Worm (Caenorhabditis elegans) whole organism, L1 larva: ENCODE data around the gene pigq-1.

Experiments used
- C04F5.9 ChIP-seq: sonication (generic microtip); optimal IDR thresholded peaks from 2 replicates; lab custom pipeline; 2016; ENCODE audit warnings: missing genetic modification characterization, missing compliant biosample characterization
- Y116A8C.19 ChIP-seq: sonication (generic microtip); optimal IDR thresholded peaks from 2 replicates; lab custom pipeline; 2016; ENCODE audit warnings: missing compliant biosample characterization, missing genetic modification characterization, borderline replicate concordance
- aha-1 ChIP-seq: fragments of 150-350 bp; optimal IDR thresholded peaks from 2 replicates; lab custom pipeline; 2014; ENCODE audit warnings: missing biosample characterization, missing genetic modification characterization
- ama-1 ChIP-seq: fragments of 150-350 bp; optimal IDR thresholded peaks from 2 replicates; lab custom pipeline; 2014
- blmp-1 ChIP-seq: fragments of 150-350 bp; optimal IDR thresholded peaks from 2 replicates; lab custom pipeline; 2014; ENCODE audit warnings: missing biosample characterization, missing genetic modification characterization
- ceh-82 ChIP-seq, 3 experiments: fragments of 150-350 bp in 1 of 3; sonication (generic microtip) in 2 of 3; optimal IDR thresholded peaks; 2 replicates each; lab custom pipeline; 2014 to 2017; ENCODE audit warnings: missing biosample characterization in 3 of 3, missing genetic modification characterization in 3 of 3
- ceh-88 ChIP-seq: fragments of 200-800 bp; sonication (Bioruptor generic); IDR thresholded peaks from 2 replicates; pipeline ENCODE4 v1.3.6; 2022; ENCODE audit warnings: missing genetic modification characterization, missing compliant biosample characterization
- efl-1 ChIP-seq, 4 experiments: fragments of 150-350 bp; optimal IDR thresholded peaks in 3 of 4; peaks in 1 of 4; 1 replicate in 1 of 4; 2 replicates in 3 of 4; lab custom pipeline; 2014; ENCODE audit warnings: missing biosample characterization in 2 of 4, missing genetic modification characterization in 2 of 4, missing genetic modification reagents in 2 of 4
- elt-2 ChIP-seq: sonication (generic microtip); optimal IDR thresholded peaks from 2 replicates; lab custom pipeline; 2016; ENCODE audit warnings: missing genetic modification characterization, mild to moderate bottlenecking, inconsistent platforms, missing compliant biosample characterization, missing genetic modification reagents
- fos-1 ChIP-seq: fragments of 150-350 bp; optimal IDR thresholded peaks from 2 replicates; lab custom pipeline; 2014; ENCODE audit warnings: missing biosample characterization, missing genetic modification characterization
- grh-1 ChIP-seq: fragments of 200-800 bp; sonication (Bioruptor generic); IDR thresholded peaks from 2 replicates; pipeline ENCODE4 v1.3.6; 2022; ENCODE audit warnings: missing genetic modification reagents, missing genetic modification characterization, missing compliant biosample characterization
- jun-1 ChIP-seq: fragments of 150-350 bp; optimal IDR thresholded peaks from 2 replicates; lab custom pipeline; 2014; ENCODE audit warnings: missing biosample characterization, missing genetic modification reagents, missing genetic modification characterization
- lin-13 ChIP-seq: fragments of 150-350 bp; optimal IDR thresholded peaks from 2 replicates; lab custom pipeline; 2014; ENCODE audit warnings: missing biosample characterization, missing genetic modification reagents, missing genetic modification characterization
- lin-15B ChIP-seq: fragments of 150-350 bp; sonication (generic microtip); optimal IDR thresholded peaks from 3 replicates; lab custom pipeline; 2014; ENCODE audit warnings: missing biosample characterization, missing genetic modification characterization
- lin-39 ChIP-seq: fragments of 150-350 bp; optimal IDR thresholded peaks from 2 replicates; lab custom pipeline; 2014; ENCODE audit warnings: missing biosample characterization, missing genetic modification reagents, missing genetic modification characterization
- mdl-1 ChIP-seq, 2 experiments: fragments of 150-350 bp; optimal IDR thresholded peaks; 2 replicates each; lab custom pipeline; 2014 to 2017; ENCODE audit warnings: missing biosample characterization in 2 of 2, missing genetic modification characterization in 2 of 2, inconsistent platforms in 1 of 2
- mef-2 ChIP-seq: fragments of 150-350 bp; optimal IDR thresholded peaks from 2 replicates; lab custom pipeline; 2014; ENCODE audit warnings: missing biosample characterization, missing genetic modification characterization
- mep-1 ChIP-seq: fragments of 150-350 bp; optimal IDR thresholded peaks from 2 replicates; lab custom pipeline; 2014; ENCODE audit warnings: missing biosample characterization, missing genetic modification characterization
- nhr-11 ChIP-seq: fragments of 150-350 bp; optimal IDR thresholded peaks from 2 replicates; lab custom pipeline; 2014; ENCODE audit warnings: missing biosample characterization, missing genetic modification characterization
- nhr-12 ChIP-seq: sonication (generic microtip); optimal IDR thresholded peaks from 2 replicates; lab custom pipeline; 2017; ENCODE audit warnings: missing biosample characterization, missing genetic modification characterization
- nhr-19 ChIP-seq: fragments of 200-800 bp; sonication (Bioruptor generic); conservative IDR thresholded peaks from 2 replicates; pipeline ENCODE4 v1.3.6; 2022; ENCODE audit warnings: missing genetic modification characterization, missing compliant biosample characterization
- nhr-237 ChIP-seq: fragments of 150-350 bp; optimal IDR thresholded peaks from 2 replicates; lab custom pipeline; 2014; ENCODE audit warnings: missing biosample characterization, missing genetic modification characterization
- nhr-47 ChIP-seq: sonication (generic microtip); optimal IDR thresholded peaks from 2 replicates; lab custom pipeline; 2016; ENCODE audit warnings: mild to moderate bottlenecking, missing genetic modification characterization, moderate library complexity, missing compliant biosample characterization
- nhr-71 ChIP-seq: sonication (generic microtip); optimal IDR thresholded peaks from 2 replicates; lab custom pipeline; 2016; ENCODE audit warnings: mild to moderate bottlenecking, missing genetic modification characterization, moderate library complexity, missing compliant biosample characterization
- pag-3 ChIP-seq: sonication (generic microtip); optimal IDR thresholded peaks from 2 replicates; lab custom pipeline; 2017; ENCODE audit warnings: missing genetic modification characterization, mild to moderate bottlenecking, missing compliant biosample characterization, antibody characterized with exemption, borderline replicate concordance; ENCODE audit not compliant: insufficient read depth
- pax-3 ChIP-seq: fragments of 200-800 bp; sonication (Bioruptor generic); optimal IDR thresholded peaks from 2 replicates; lab custom pipeline; 2018; ENCODE audit warnings: mild to moderate bottlenecking, missing genetic modification characterization, moderate library complexity, missing compliant biosample characterization
- pqm-1 ChIP-seq: sonication (generic microtip); optimal IDR thresholded peaks from 3 replicates; lab custom pipeline; 2017; ENCODE audit warnings: missing biosample characterization, missing genetic modification characterization
- rnt-1 ChIP-seq: sonication (generic microtip); optimal IDR thresholded peaks from 2 replicates; lab custom pipeline; 2016; ENCODE audit warnings: mild to moderate bottlenecking, missing genetic modification characterization, moderate library complexity, missing compliant biosample characterization
- snpc-4 ChIP-seq: fragments of 150-350 bp; optimal IDR thresholded peaks from 2 replicates; lab custom pipeline; 2014; ENCODE audit warnings: missing biosample characterization, missing genetic modification characterization
- snu-23 ChIP-seq: sonication (generic microtip); optimal IDR thresholded peaks from 2 replicates; lab custom pipeline; 2016; ENCODE audit warnings: missing genetic modification characterization, missing compliant biosample characterization
- sox-4 ChIP-seq: sonication (generic microtip); optimal IDR thresholded peaks from 2 replicates; lab custom pipeline; 2016; ENCODE audit warnings: missing genetic modification characterization, missing compliant biosample characterization
- unc-86 ChIP-seq: sonication (generic microtip); optimal IDR thresholded peaks from 2 replicates; lab custom pipeline; 2016; ENCODE audit warnings: missing genetic modification characterization, missing compliant biosample characterization
- xbp-1 ChIP-seq: sonication (generic microtip); optimal IDR thresholded peaks from 2 replicates; lab custom pipeline; 2016; ENCODE audit warnings: missing genetic modification characterization, missing compliant biosample characterization
- zag-1 ChIP-seq: fragments of 150-350 bp; optimal IDR thresholded peaks from 2 replicates; lab custom pipeline; 2014; ENCODE audit warnings: missing biosample characterization, missing genetic modification characterization
- zip-4 ChIP-seq: fragments of 200-800 bp; sonication (Bioruptor generic); optimal IDR thresholded peaks from 2 replicates; lab custom pipeline; 2018; ENCODE audit warnings: mild to moderate bottlenecking, missing genetic modification characterization, moderate library complexity, missing compliant biosample characterization
- ztf-11 ChIP-seq, 2 experiments: sonication (generic microtip); optimal IDR thresholded peaks; 2 replicates each; lab custom pipeline; 2016 to 2017; ENCODE audit warnings: missing genetic modification characterization in 2 of 2, missing biosample characterization in 1 of 2, missing compliant biosample characterization in 1 of 2

Gene pigq-1

DNA sequence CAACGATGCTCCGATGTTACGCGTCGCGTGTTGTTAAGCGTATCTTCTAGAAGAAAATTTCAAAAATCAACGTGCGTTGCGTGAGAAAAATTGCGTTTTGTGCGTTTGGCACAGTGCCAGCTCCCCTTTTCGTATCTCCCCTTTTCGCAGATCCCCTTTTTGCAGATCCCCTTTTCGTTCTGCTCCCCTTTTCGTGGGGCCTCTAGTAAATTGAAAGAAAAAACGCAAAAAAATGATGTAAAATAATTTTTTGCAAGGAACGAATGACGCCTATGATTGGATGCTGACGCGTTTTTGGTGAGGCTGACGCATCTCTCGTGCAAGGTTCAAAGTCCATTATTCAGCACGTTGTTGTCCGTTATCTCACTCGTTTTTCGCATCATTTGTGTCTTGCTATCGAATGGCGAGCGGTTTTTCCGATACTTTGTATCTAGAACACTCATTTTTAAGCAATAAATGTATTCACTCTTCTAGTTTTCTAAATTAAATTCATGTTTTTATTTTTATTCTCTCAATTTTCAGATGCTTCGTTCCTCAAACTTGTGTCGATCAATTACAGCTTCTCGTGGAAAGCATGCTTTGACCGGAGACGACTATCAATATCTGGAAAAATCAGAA, 32.2 kb upstream of the pigq-1 start, which contains the start of gene cpt-2 (continued):
- peak; percentile 58 for TF ChIP-seq C04F5.9
- TF ChIP-seq grh-1 (GFP tag; lab: Robert Waterston, UW): peak; percentile 89
- TF ChIP-seq snu-23 (GFP tag; lab: Kevin White, UChicago): peak; percentile 93
- peak; percentile 49 for TF ChIP-seq zip-4 (GFP tag; lab: Kevin White, UChicago)
- peak; percentile 83 for TF ChIP-seq nhr-11 (tag; lab: Kevin White, UChicago)
- peak; percentile 85 for TF ChIP-seq jun-1
- peak; percentile 72 for TF ChIP-seq pax-3 (tag; lab: Kevin White, UChicago)
- peak; percentile 37 for TF ChIP-seq ama-1 (lab: Kevin White, UChicago)
- TF ChIP-seq nhr-71 (tag; lab: Kevin White, UChicago): peak; percentile 94
- TF ChIP-seq rnt-1 (tag; lab: Kevin White, UChicago): peak; percentile 93
- TF ChIP-seq nhr-47 (tag; lab: Kevin White, UChicago): peak; percentile 96
- peak; percentile 81 for TF ChIP-seq lin-15B

DNA sequence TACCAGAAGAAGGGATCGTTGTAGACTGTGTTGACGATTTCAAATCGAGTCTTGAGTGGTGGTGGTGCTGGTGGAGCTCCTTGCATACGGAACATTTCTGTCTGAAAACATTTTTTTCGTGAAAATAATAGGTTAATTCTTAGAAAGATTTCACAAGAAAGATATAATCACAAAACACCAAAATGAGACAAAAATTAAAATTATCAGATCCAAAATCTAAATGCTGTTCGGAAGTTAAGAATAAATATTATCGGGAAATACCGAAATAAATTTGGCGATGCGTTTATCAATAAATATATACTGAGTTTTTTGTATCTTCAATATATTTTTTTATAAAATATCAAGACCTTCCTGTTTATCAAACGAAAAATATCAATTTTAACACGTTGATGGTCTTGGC, 31.4 kb upstream of the pigq-1 start, which contains the start of gene C08F8.9:
C08F8.9 (minus strand) TSS at position 101 of the 400 bp plus-strand sequence.
- no peak for TF ChIP-seq sox-4 (tag; lab: Kevin White, UChicago)
- no peak for TF ChIP-seq nhr-19 (GFP tag; lab: Robert Waterston, UW)
- no peak for TF ChIP-seq rnt-1 (tag; lab: Kevin White, UChicago)
- no peak for TF ChIP-seq mdl-1 (tag; optimal IDR thresholded peaks at IDR 0.05; lab: Kevin White, UChicago)
- TF ChIP-seq aha-1 (tag; lab: Kevin White, UChicago): no peak
- TF ChIP-seq nhr-237 (tag; lab: Kevin White, UChicago): no peak
- TF ChIP-seq lin-39: no peak
- TF ChIP-seq efl-1 (optimal IDR thresholded peaks at IDR 0.05; lab: Kevin White, UChicago): no peak
- no peak for TF ChIP-seq efl-1 (GFP tag; optimal IDR thresholded peaks at IDR 0.05 in 1 of 2; lab: Kevin White, UChicago)
- TF ChIP-seq mep-1: no peak
- no peak for TF ChIP-seq pqm-1 (tag; lab: Kevin White, UChicago)
- no peak for TF ChIP-seq snpc-4 (tag; lab: Kevin White, UChicago)
- no peak for TF ChIP-seq snu-23 (GFP tag; lab: Kevin White, UChicago)
- no peak for TF ChIP-seq fos-1 (tag; lab: Kevin White, UChicago)
- TF ChIP-seq mef-2 (tag; lab: Kevin White, UChicago): no peak
- TF ChIP-seq lin-13 (GFP tag; lab: Kevin White, UChicago): no peak
- no peak for TF ChIP-seq nhr-12 (tag; lab: Kevin White, UChicago)
- no peak for TF ChIP-seq Y116A8C.19 (tag; lab: Kevin White, UChicago)

DNA sequence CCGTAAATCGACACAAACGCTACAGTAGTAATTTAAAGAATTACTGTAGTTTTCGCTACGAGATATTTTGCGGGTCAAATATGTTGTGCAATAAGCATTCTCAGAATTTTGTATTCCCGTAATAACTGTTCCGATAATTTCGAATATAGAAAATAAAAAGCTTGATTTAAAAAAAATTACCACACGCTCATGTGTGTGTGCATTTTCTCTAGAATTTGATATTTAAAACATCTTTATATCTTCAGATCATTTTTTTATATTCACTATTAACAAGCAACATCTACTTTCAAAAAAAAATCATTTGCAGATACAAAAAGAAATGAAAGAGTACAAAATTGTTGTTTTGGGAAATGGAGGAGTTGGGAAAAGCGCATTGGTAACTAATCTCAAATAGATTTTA, 29.9 kb upstream of the pigq-1 start, which contains the start of gene rap-3:
rap-3 (plus strand) TSS at position 301 of the 400 bp plus-strand sequence.
- TF ChIP-seq xbp-1 (tag; lab: Kevin White, UChicago) (no peak), ztf-11 (tag; optimal IDR thresholded peaks at IDR 0.05; lab: Kevin White, UChicago) (no peak), ama-1 (lab: Kevin White, UChicago) (no peak), pag-3 (no peak), zag-1 (tag; lab: Kevin White, UChicago) (no peak), ceh-88 (GFP tag; lab: Robert Waterston, UW) (no peak), elt-2 (no peak)

DNA sequence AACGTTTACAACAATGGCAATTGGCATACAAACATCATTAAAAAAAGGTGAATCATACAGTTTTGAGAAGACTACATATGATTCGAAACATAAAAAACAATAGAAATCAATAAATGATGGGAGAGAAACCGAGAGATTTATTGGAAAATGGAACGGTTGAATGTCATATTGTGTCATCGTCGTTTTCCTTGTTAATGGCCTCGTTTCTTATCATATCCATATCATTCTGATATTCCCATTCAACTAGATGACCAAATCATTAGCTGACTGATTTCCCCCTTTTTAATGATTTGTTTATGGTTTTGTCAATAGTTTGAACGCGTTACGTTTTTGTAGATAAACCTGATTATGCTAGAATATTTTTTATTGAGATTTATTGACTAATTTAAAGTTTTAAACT, 27.7 kb upstream of the pigq-1 start:
- TF ChIP-seq ceh-82 (tag; optimal IDR thresholded peaks at IDR 0.05; lab: Kevin White, UChicago): no peak
- TF ChIP-seq unc-86 (tag; lab: Kevin White, UChicago): no peak
- TF ChIP-seq blmp-1 (tag; lab: Kevin White, UChicago): peak; percentile 24
- no peak for TF ChIP-seq mep-1
- TF ChIP-seq pqm-1 (tag; lab: Kevin White, UChicago): no peak
- no peak for TF ChIP-seq mdl-1 (tag; optimal IDR thresholded peaks at IDR 0.05; lab: Kevin White, UChicago)
